Fruit fly (Drosophila melanogaster) whole organism, embryonic: Measurements from ENCODE around the gene CG42854.

ENCODE experiments used
- Aef1 ChIP-seq: fragments of 200-800 bp; sonication (Bioruptor generic); IDR thresholded peaks from 3 replicates; pipeline ENCODE4 v1.3.6; 2022; ENCODE audit warnings: missing biosample characterization, missing genetic modification characterization
- Atf3 ChIP-seq: fragments of 200-800 bp; sonication (Bioruptor generic); optimal IDR thresholded peaks from 3 replicates; lab custom pipeline; 2016; ENCODE audit warnings: missing biosample characterization, missing genetic modification characterization
- CG10543 ChIP-seq: fragments of 200-800 bp; sonication (Bioruptor generic); optimal IDR thresholded peaks from 3 replicates; lab custom pipeline; 2017; ENCODE audit warnings: missing biosample characterization, mild to moderate bottlenecking, missing genetic modification characterization, moderate library complexity
- CG10565 ChIP-seq: fragments of 200-800 bp; sonication (Bioruptor generic); optimal IDR thresholded peaks from 3 replicates; lab custom pipeline; 2016; ENCODE audit warnings: missing biosample characterization, mild to moderate bottlenecking, missing genetic modification characterization
- CG12104 ChIP-seq: fragments of 200-800 bp; sonication (Bioruptor generic); optimal IDR thresholded peaks from 3 replicates; lab custom pipeline; 2016; ENCODE audit warnings: missing biosample characterization, missing genetic modification characterization
- CG12155 ChIP-seq: fragments of 200-800 bp; sonication (Bioruptor generic); optimal IDR thresholded peaks from 3 replicates; lab custom pipeline; 2016; ENCODE audit warnings: missing biosample characterization, missing genetic modification characterization
- CG12219 ChIP-seq: fragments of 200-800 bp; sonication (Bioruptor generic); optimal IDR thresholded peaks from 3 replicates; lab custom pipeline; 2018; ENCODE audit warnings: missing biosample characterization, mild to moderate bottlenecking, missing genetic modification characterization
- CG14441 ChIP-seq: fragments of 200-800 bp; sonication (Bioruptor generic); IDR thresholded peaks from 2 replicates; pipeline ENCODE4 v1.3.6; 2022; ENCODE audit warnings: missing biosample characterization, missing genetic modification characterization
- CG14965 ChIP-seq: fragments of 200-800 bp; sonication (Bioruptor generic); optimal IDR thresholded peaks from 2 replicates; lab custom pipeline; 2016; ENCODE audit warnings: missing biosample characterization, missing genetic modification characterization, borderline replicate concordance
- CG16815 ChIP-seq: fragments of 200-800 bp; sonication (Bioruptor generic); optimal IDR thresholded peaks from 3 replicates; lab custom pipeline; 2017; ENCODE audit warnings: missing biosample characterization, mild to moderate bottlenecking, missing genetic modification characterization
- CG17568 ChIP-seq: fragments of 200-800 bp; sonication (Bioruptor generic); optimal IDR thresholded peaks from 2 replicates; lab custom pipeline; 2018; ENCODE audit warnings: missing biosample characterization, mild to moderate bottlenecking, missing genetic modification characterization, moderate library complexity
- CG2712 ChIP-seq: fragments of 200-800 bp; optimal IDR thresholded peaks from 3 replicates; lab custom pipeline; 2019; ENCODE audit warnings: missing biosample characterization, mild to moderate bottlenecking, missing genetic modification characterization, moderate library complexity
- CG30403 ChIP-seq: fragments of 200-800 bp; sonication (Bioruptor generic); optimal IDR thresholded peaks from 3 replicates; lab custom pipeline; 2016; ENCODE audit warnings: missing biosample characterization, missing genetic modification characterization
- CG3281 ChIP-seq: fragments of 200-800 bp; sonication (Bioruptor generic); optimal IDR thresholded peaks from 3 replicates; lab custom pipeline; 2017; ENCODE audit warnings: missing biosample characterization, mild to moderate bottlenecking, missing genetic modification characterization
- CG4617 ChIP-seq: fragments of 200-800 bp; sonication (Bioruptor generic); optimal IDR thresholded peaks from 3 replicates; lab custom pipeline; 2016; ENCODE audit warnings: missing biosample characterization, missing genetic modification characterization, borderline replicate concordance
- CG4707 ChIP-seq: fragments of 200-800 bp; sonication (Bioruptor generic); optimal IDR thresholded peaks from 2 replicates; lab custom pipeline; 2018; ENCODE audit warnings: missing biosample characterization, mild to moderate bottlenecking, missing genetic modification characterization, moderate library complexity
- CG5953 ChIP-seq: fragments of 200-800 bp; sonication (Bioruptor generic); IDR thresholded peaks from 2 replicates; pipeline ENCODE4 v1.3.6; 2022; ENCODE audit warnings: missing biosample characterization, missing genetic modification characterization
- CG6272 ChIP-seq: fragments of 200-800 bp; sonication (Bioruptor generic); IDR thresholded peaks from 2 replicates; pipeline ENCODE4 v1.3.6; 2022; ENCODE audit warnings: missing biosample characterization, missing genetic modification characterization
- CG7271 ChIP-seq: fragments of 200-800 bp; sonication (Bioruptor generic); optimal IDR thresholded peaks from 2 replicates; lab custom pipeline; 2018; ENCODE audit warnings: missing biosample characterization, mild to moderate bottlenecking, missing genetic modification characterization, moderate library complexity
- CG8359 ChIP-seq: fragments of 200-800 bp; sonication (Bioruptor generic); optimal IDR thresholded peaks from 2 replicates; lab custom pipeline; 2017; ENCODE audit warnings: missing biosample characterization, mild to moderate bottlenecking, missing genetic modification characterization, borderline replicate concordance
- CG9817 ChIP-seq: fragments of 200-800 bp; sonication (Bioruptor generic); optimal IDR thresholded peaks from 2 replicates; lab custom pipeline; 2018; ENCODE audit warnings: missing biosample characterization, mild to moderate bottlenecking, missing genetic modification characterization, moderate library complexity
- D19A ChIP-seq: fragments of 200-800 bp; optimal IDR thresholded peaks from 3 replicates; lab custom pipeline; 2019; ENCODE audit warnings: missing biosample characterization, mild to moderate bottlenecking, missing genetic modification characterization, moderate library complexity
- Dbx ChIP-seq: fragments of 200-800 bp; sonication (Bioruptor generic); IDR thresholded peaks from 3 replicates; pipeline ENCODE4 v1.3.6; 2022; ENCODE audit warnings: missing biosample characterization, missing genetic modification characterization
- Dip2 ChIP-seq: fragments of 200-800 bp; sonication (Bioruptor generic); IDR thresholded peaks from 2 replicates; pipeline ENCODE4 v1.3.6; 2022; ENCODE audit warnings: missing biosample characterization, missing genetic modification characterization
- Fer1 ChIP-seq: fragments of 200-800 bp; sonication (Bioruptor generic); optimal IDR thresholded peaks from 2 replicates; lab custom pipeline; 2017; ENCODE audit warnings: missing biosample characterization, mild to moderate bottlenecking, missing genetic modification characterization
- Gug ChIP-seq: fragments of 200-800 bp; sonication (Bioruptor generic); IDR thresholded peaks from 4 replicates; pipeline ENCODE4 v1.3.6; 2022; ENCODE audit warnings: missing biosample characterization, missing genetic modification characterization
- HLH54F ChIP-seq: fragments of 200-800 bp; sonication (Bioruptor generic); optimal IDR thresholded peaks from 3 replicates; lab custom pipeline; 2016; ENCODE audit warnings: missing biosample characterization, missing genetic modification characterization
- Meics ChIP-seq: fragments of 200-800 bp; sonication (Bioruptor generic); optimal IDR thresholded peaks from 2 replicates; lab custom pipeline; 2017; ENCODE audit warnings: missing biosample characterization, mild to moderate bottlenecking, missing genetic modification characterization
- NK7.1 ChIP-seq: fragments of 200-800 bp; sonication (Bioruptor generic); optimal IDR thresholded peaks from 3 replicates; lab custom pipeline; 2016; ENCODE audit warnings: missing biosample characterization, missing genetic modification characterization
- bcd ChIP-seq: fragments of 200-800 bp; sonication (Bioruptor generic); optimal IDR thresholded peaks from 2 replicates; lab custom pipeline; 2017; ENCODE audit warnings: missing biosample characterization, mild to moderate bottlenecking, missing genetic modification characterization
- cato ChIP-seq: fragments of 200-800 bp; sonication (Bioruptor generic); optimal IDR thresholded peaks from 2 replicates; lab custom pipeline; 2016; ENCODE audit warnings: missing biosample characterization, missing genetic modification characterization, borderline replicate concordance
- cg ChIP-seq: fragments of 200-800 bp; sonication (Bioruptor generic); optimal IDR thresholded peaks from 3 replicates; lab custom pipeline; 2019; ENCODE audit warnings: missing biosample characterization, mild to moderate bottlenecking, missing genetic modification characterization, moderate library complexity
- ewg ChIP-seq: fragments of 200-800 bp; sonication (Bioruptor generic); optimal IDR thresholded peaks from 3 replicates; lab custom pipeline; 2017; ENCODE audit warnings: mild to moderate bottlenecking, missing biosample characterization, missing genetic modification reagents, missing genetic modification characterization
- her ChIP-seq: fragments of 200-800 bp; sonication (Bioruptor generic); optimal IDR thresholded peaks from 2 replicates; lab custom pipeline; 2016; ENCODE audit warnings: missing biosample characterization, missing genetic modification characterization
- hth ChIP-seq: fragments of >200 bp; optimal IDR thresholded peaks from 2 replicates; lab custom pipeline; 2017; ENCODE audit warnings: inconsistent platforms
- ind ChIP-seq: fragments of 200-800 bp; sonication (Bioruptor generic); optimal IDR thresholded peaks from 3 replicates; lab custom pipeline; 2016; ENCODE audit warnings: missing biosample characterization, missing genetic modification characterization
- jumu ChIP-seq: fragments of 200-800 bp; sonication (Bioruptor generic); optimal IDR thresholded peaks from 3 replicates; lab custom pipeline; 2016; ENCODE audit warnings: missing biosample characterization, missing genetic modification characterization
- luna ChIP-seq: fragments of 200-800 bp; sonication (Bioruptor generic); optimal IDR thresholded peaks from 2 replicates; lab custom pipeline; 2016; ENCODE audit warnings: missing biosample characterization, missing genetic modification characterization
- nmo ChIP-seq: fragments of 200-800 bp; sonication (Bioruptor generic); optimal IDR thresholded peaks from 2 replicates; lab custom pipeline; 2018; ENCODE audit warnings: missing biosample characterization, mild to moderate bottlenecking, missing genetic modification characterization, moderate library complexity
- prd ChIP-seq, 3 experiments: fragments of >200 bp in 2 of 3; fragments of 200-800 bp in 1 of 3; sonication (Bioruptor generic) in 1 of 3; optimal IDR thresholded peaks in 2 of 3; IDR thresholded peaks in 1 of 3; 2 replicates in 2 of 3; 3 replicates in 1 of 3; pipeline versions ENCODE4 v1.3.6 to Lab custom; 2017 to 2022; ENCODE audit warnings: missing biosample characterization in 1 of 3, missing genetic modification characterization in 1 of 3
- row ChIP-seq: fragments of 200-800 bp; sonication (Bioruptor generic); IDR thresholded peaks from 3 replicates; pipeline ENCODE4 v1.3.6; 2022; ENCODE audit warnings: missing biosample characterization, missing genetic modification characterization
- sr ChIP-seq: fragments of 200-800 bp; sonication (Bioruptor generic); IDR thresholded peaks from 3 replicates; pipeline ENCODE4 v1.3.6; 2022; ENCODE audit warnings: missing biosample characterization, missing genetic modification characterization
- sug ChIP-seq: fragments of 200-800 bp; optimal IDR thresholded peaks from 2 replicates; lab custom pipeline; 2019; ENCODE audit warnings: missing biosample characterization, mild to moderate bottlenecking, missing genetic modification characterization, moderate library complexity
- ttk ChIP-seq: fragments of 200-800 bp; sonication (Bioruptor generic); IDR thresholded peaks from 2 replicates; pipeline ENCODE4 v2.1.2; 2022; ENCODE audit warnings: missing biosample characterization, missing genetic modification characterization
- vfl ChIP-seq: fragments of 200-800 bp; sonication (Bioruptor generic); optimal IDR thresholded peaks from 2 replicates; lab custom pipeline; 2016; ENCODE audit warnings: missing biosample characterization, missing genetic modification characterization
- wor ChIP-seq: fragments of 200-800 bp; sonication (Bioruptor generic); IDR thresholded peaks from 2 replicates; pipeline ENCODE4 v1.3.6; 2022; ENCODE audit warnings: missing biosample characterization, missing genetic modification characterization
- zen2 ChIP-seq: fragments of 200-800 bp; sonication (Bioruptor generic); IDR thresholded peaks from 3 replicates; pipeline ENCODE4 v1.3.6; 2022; ENCODE audit warnings: missing biosample characterization, missing genetic modification characterization; ENCODE audit not compliant: partially characterized antibody

Gene CG42854

dm6 chrX:17294169-17294833 is 47.5 kb upstream of the CG42854 start (continued):
- TF ChIP-seq CG9817 (tag; lab: Kevin White, UChicago) = no peak
- TF ChIP-seq ind = no peak
- peak; percentile 58 for TF ChIP-seq CG10543 (GFP tag; lab: Kevin White, UChicago)
- peak; percentile 30 for TF ChIP-seq CG17568 (GFP tag; lab: Kevin White, UChicago)
- TF ChIP-seq CG12104 (GFP tag; lab: Kevin White, UChicago) = no peak
- TF ChIP-seq vfl (GFP tag; lab: Kevin White, UChicago) = no peak
- TF ChIP-seq CG14965 (GFP tag; lab: Kevin White, UChicago) = no peak
- no peak for TF ChIP-seq hth (lab: Kevin White, UChicago)
- TF ChIP-seq CG8359 (GFP tag; lab: Kevin White, UChicago) = no peak
- no peak for TF ChIP-seq jumu (GFP tag; lab: Kevin White, UChicago)
- no peak for TF ChIP-seq bcd (GFP tag; lab: Kevin White, UChicago)
- no peak for TF ChIP-seq CG2712 (tag; lab: Kevin White, UChicago)
- no peak for TF ChIP-seq CG12155
- no peak for TF ChIP-seq wor (GFP tag; lab: Robert Waterston, UW)
- no peak for TF ChIP-seq zen2
- TF ChIP-seq CG14441 (GFP tag; lab: Robert Waterston, UW) = peak; percentile 45
- TF ChIP-seq Dbx (GFP tag; lab: Robert Waterston, UW) = no peak
- no peak for TF ChIP-seq CG30403 (GFP tag; lab: Kevin White, UChicago)
- TF ChIP-seq luna (GFP tag; lab: Kevin White, UChicago) = no peak
- no peak for TF ChIP-seq CG4617 (GFP tag; lab: Kevin White, UChicago)
- TF ChIP-seq sug (tag; lab: Kevin White, UChicago) = peak; percentile 63
- no peak for TF ChIP-seq Atf3 (GFP tag; lab: Kevin White, UChicago)
- TF ChIP-seq cato (GFP tag; lab: Kevin White, UChicago) = no peak
- TF ChIP-seq row (GFP tag; lab: Robert Waterston, UW) = 0 out of 3 replicates have a peak, but pooled peaks have one; percentile 3
- TF ChIP-seq CG4707 = peak; percentile 27
- no peak for TF ChIP-seq CG6272 (GFP tag; lab: Robert Waterston, UW)
- TF ChIP-seq cg (GFP tag; lab: Kevin White, UChicago) = no peak
- no peak for TF ChIP-seq NK7.1 (GFP tag; lab: Kevin White, UChicago)
- TF ChIP-seq ttk (GFP tag; lab: Robert Waterston, UW) = no peak
- TF ChIP-seq sr (GFP tag; lab: Robert Waterston, UW) = no peak
- TF ChIP-seq ewg = no peak
- TF ChIP-seq her (GFP tag; lab: Kevin White, UChicago) = peak; percentile 20
- TF ChIP-seq CG10565 (GFP tag; lab: Kevin White, UChicago) = no peak
- peak; percentile 14 for TF ChIP-seq CG12219
- TF ChIP-seq D19A (tag; lab: Kevin White, UChicago) = no peak
- no peak for TF ChIP-seq CG3281
- no peak for TF ChIP-seq CG16815 (GFP tag; lab: Kevin White, UChicago)
- TF ChIP-seq Fer1 (GFP tag; lab: Kevin White, UChicago) = peak; percentile 57
- TF ChIP-seq prd (optimal IDR thresholded peaks at IDR 0.05; lab: Kevin White, UChicago) = no peak
- no peak for TF ChIP-seq prd (GFP tag; IDR thresholded peaks at IDR 0.05; lab: Robert Waterston, UW)
- TF ChIP-seq Gug (GFP tag; lab: Robert Waterston, UW) = no peak
- TF ChIP-seq Dip2 = no peak
- no peak for TF ChIP-seq HLH54F
- TF ChIP-seq nmo (GFP tag; lab: Kevin White, UChicago) = no peak
- no peak for TF ChIP-seq CG5953
- no peak for TF ChIP-seq Meics (GFP tag; lab: Kevin White, UChicago)
- TF ChIP-seq Aef1 = no peak
- no peak for TF ChIP-seq CG7271 (tag; lab: Kevin White, UChicago)
